Worm (Caenorhabditis elegans) whole organism, young adult: ENCODE measurements around the gene C07A9.13.

Experiments
- F10E7.11 ChIP-seq: sonication (generic microtip); optimal IDR thresholded peaks from 2 replicates; lab custom pipeline; 2017; ENCODE audit warnings: mild to moderate bottlenecking, missing genetic modification characterization, moderate library complexity, missing compliant biosample characterization
- F49E8.2 ChIP-seq: sonication (generic microtip); optimal IDR thresholded peaks from 3 replicates; lab custom pipeline; 2017; ENCODE audit warnings: missing genetic modification characterization, mild to moderate bottlenecking, missing compliant biosample characterization, antibody characterized with exemption, moderate library complexity; ENCODE audit not compliant: insufficient read depth
- F52B5.7 ChIP-seq: sonication (generic microtip); optimal IDR thresholded peaks from 2 replicates; lab custom pipeline; 2016; ENCODE audit warnings: mild to moderate bottlenecking, missing genetic modification characterization, missing compliant biosample characterization
- Y53F4B.3 ChIP-seq: fragments of 200-800 bp; sonication (Bioruptor generic); IDR thresholded peaks from 2 replicates; pipeline ENCODE4 v1.3.6; 2022; ENCODE audit warnings: missing genetic modification reagents, missing genetic modification characterization, missing compliant biosample characterization
- Y95B8A.8 ChIP-seq: fragments of 200-800 bp; sonication (Bioruptor generic); IDR thresholded peaks from 2 replicates; pipeline ENCODE4 v1.3.6; 2022; ENCODE audit warnings: missing genetic modification reagents, missing genetic modification characterization, missing compliant biosample characterization
- ceh-100 ChIP-seq: fragments of 200-800 bp; sonication (Bioruptor generic); IDR thresholded peaks from 2 replicates; pipeline ENCODE4 v1.3.6; 2022; ENCODE audit warnings: missing genetic modification reagents, missing genetic modification characterization, missing compliant biosample characterization
- ceh-58 ChIP-seq: fragments of 200-800 bp; sonication (Bioruptor generic); IDR thresholded peaks from 2 replicates; pipeline ENCODE4 v1.3.6; 2022; ENCODE audit warnings: missing genetic modification characterization, missing compliant biosample characterization
- ets-4 ChIP-seq: fragments of 200-800 bp; sonication (Bioruptor generic); optimal IDR thresholded peaks from 2 replicates; lab custom pipeline; 2018; ENCODE audit warnings: mild to moderate bottlenecking, missing genetic modification characterization, missing compliant biosample characterization
- lag-1 ChIP-seq: fragments of 200-800 bp; sonication (Bioruptor generic); IDR thresholded peaks from 2 replicates; pipeline ENCODE4 v1.3.6; 2022; ENCODE audit warnings: missing genetic modification reagents, missing genetic modification characterization, missing compliant biosample characterization
- pha-4 ChIP-seq: fragments of 150-350 bp; sonication (generic microtip); optimal IDR thresholded peaks from 2 replicates; lab custom pipeline; 2014; ENCODE audit warnings: missing biosample characterization, missing genetic modification reagents, missing genetic modification characterization
- sdz-38 ChIP-seq: sonication (generic microtip); optimal IDR thresholded peaks from 2 replicates; lab custom pipeline; 2016; ENCODE audit warnings: missing genotype, missing genetic modification characterization, missing compliant biosample characterization
- sea-2 ChIP-seq: fragments of 200-800 bp; sonication (Bioruptor generic); IDR thresholded peaks from 2 replicates; pipeline ENCODE4 v1.3.6; 2022; ENCODE audit warnings: missing genetic modification characterization, missing compliant biosample characterization
- snpc-4 ChIP-seq, 5 experiments: fragments of 150-350 bp in 1 of 5; sonication (generic microtip) in 4 of 5; optimal IDR thresholded peaks; 2 replicates each; lab custom pipeline; 2014 to 2018; ENCODE audit warnings: missing genetic modification characterization in 5 of 5, missing biosample characterization in 3 of 5, antibody characterized with exemption in 2 of 5, mild to moderate bottlenecking in 2 of 5, missing compliant biosample characterization in 2 of 5, missing genotype in 2 of 5, moderate library complexity in 2 of 5, missing genetic modification reagents in 1 of 5
- unc-62 ChIP-seq: fragments of 150-350 bp; optimal IDR thresholded peaks from 2 replicates; lab custom pipeline; 2014; ENCODE audit warnings: missing biosample characterization, missing genetic modification reagents, missing genetic modification characterization

DNA sequence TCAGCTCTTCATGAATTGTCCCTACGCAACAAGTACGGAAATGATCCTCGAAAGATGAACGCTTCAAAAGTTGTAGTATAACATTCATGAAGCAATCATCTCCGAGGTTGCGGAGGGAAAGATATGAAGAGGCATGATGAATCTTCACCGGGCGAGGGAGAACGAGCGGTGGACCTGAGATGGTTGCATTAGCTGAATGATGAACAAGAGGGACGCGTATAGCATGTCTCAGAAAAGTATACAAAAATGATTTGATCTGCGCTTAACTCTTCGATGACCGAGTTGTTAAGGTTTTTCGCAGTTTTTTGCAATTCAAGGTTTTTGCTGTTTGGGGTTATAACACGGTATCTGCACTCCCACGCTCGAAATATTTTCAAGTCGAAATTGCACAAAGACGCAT lies 4.9 kb upstream of the C07A9.13 start, which contains the start of gene C07A9.10:
- TF ChIP-seq sdz-38 (tag; lab: Kevin White, UChicago) (no peak), ets-4 (no peak), unc-62 (GFP tag; lab: Kevin White, UChicago) (no peak), F10E7.11 (tag; lab: Kevin White, UChicago) (no peak), pha-4 (no peak), sea-2 (GFP tag; lab: Robert Waterston, UW) (no peak), ceh-100 (no peak), snpc-4 (GFP tag; optimal IDR thresholded peaks at IDR 0.05; lab: Kevin White, UChicago) (no peak), snpc-4 (tag; optimal IDR thresholded peaks at IDR 0.05; lab: Kevin White, UChicago) (no peak), F52B5.7 (tag; lab: Kevin White, UChicago) (no peak), lag-1 (GFP tag; lab: Robert Waterston, UW) (no peak), F49E8.2 (tag; lab: Kevin White, UChicago) (no peak), ceh-58 (GFP tag; lab: Robert Waterston, UW) (no peak), Y53F4B.3 (GFP tag; lab: Robert Waterston, UW) (no peak), Y95B8A.8 (no peak)
